Worm (Caenorhabditis elegans): ENCODE measurements around the gene ncs-7.

ce11 chrX:17567378-17567777 is 47.0 kb upstream of the ncs-7 start, which contains the start of gene F39B3.7:
- TF ChIP-seq aha-1 (tag; optimal IDR thresholded peaks at IDR 0.05) = no peak
- no peak for TF ChIP-seq unc-30 (tag; optimal IDR thresholded peaks at IDR 0.05)
- no peak for TF ChIP-seq nhr-19 (GFP tag; conservative IDR thresholded peaks at IDR 0.05)
- no peak for TF ChIP-seq ama-1 (optimal IDR thresholded peaks at IDR 0.05)
- no peak for TF ChIP-seq mdl-1 (tag; optimal IDR thresholded peaks at IDR 0.05)
- TF ChIP-seq ztf-4 (tag; optimal IDR thresholded peaks at IDR 0.05) = no peak
- TF ChIP-seq unc-62 (GFP tag; optimal IDR thresholded peaks at IDR 0.05) = no peak
- no peak for TF ChIP-seq tbx-2 (tag; optimal IDR thresholded peaks at IDR 0.05)
- no peak for TF ChIP-seq lin-15B (tag; optimal IDR thresholded peaks at IDR 0.05)
- TF ChIP-seq blmp-1 (tag; optimal IDR thresholded peaks at IDR 0.05) = no peak
- no peak for TF ChIP-seq aly-2 (tag; optimal IDR thresholded peaks at IDR 0.05)
- no peak for TF ChIP-seq efl-1 (optimal IDR thresholded peaks at IDR 0.05)
- no peak for TF ChIP-seq efl-1 (GFP tag; optimal IDR thresholded peaks at IDR 0.05 in 1 of 2)

Measured in whole organism, L1 larva.